Worm (Caenorhabditis elegans): ENCODE data around the gene Y39G8B.7.

Y39G8B.7 gene

ce11 chrII:13954077-13954476 is 40.8 kb downstream of the Y39G8B.7 start (continued):
- TF ChIP-seq swsn-7 (tag; optimal IDR thresholded peaks at IDR 0.05), result no peak
- TF ChIP-seq fkh-8 (tag; optimal IDR thresholded peaks at IDR 0.05), result no peak
- TF ChIP-seq dpl-1 (GFP tag; optimal IDR thresholded peaks at IDR 0.05), result peak in 1 of 3 experiments; percentile 28
- no peak for TF ChIP-seq ceh-63 (GFP tag; optimal IDR thresholded peaks at IDR 0.05)
- TF ChIP-seq tlp-1 (tag; optimal IDR thresholded peaks at IDR 0.05), result no peak
- no peak for TF ChIP-seq pqm-1 (tag; optimal IDR thresholded peaks at IDR 0.05)

ce11 chrII:13951986-13952385 is 42.8 kb downstream of the Y39G8B.7 start:
- TF ChIP-seq pqm-1 (tag; optimal IDR thresholded peaks at IDR 0.05) (no peak), nhr-12 (tag; optimal IDR thresholded peaks at IDR 0.05) (no peak), blmp-1 (tag; optimal IDR thresholded peaks at IDR 0.05) (no peak)

ce11 chrII:13949290-13949689 is 45.5 kb downstream of the Y39G8B.7 start, which contains the start of gene sre-44:
Gene sre-44 (plus strand): TSS chrII:13949590.
- TF ChIP-seq egl-27 (tag; optimal IDR thresholded peaks at IDR 0.05) (no peak), nhr-85 (tag) (peak; percentile 20), elt-2 (tag; optimal IDR thresholded peaks at IDR 0.05) (peak; percentile 26)

ce11 chrII:13945527-13945926 is 49.3 kb downstream of the Y39G8B.7 start:
- TF ChIP-seq nhr-28 (tag; optimal IDR thresholded peaks at IDR 0.05), result no peak
- peak; percentile 44 for TF ChIP-seq elt-2 (tag; optimal IDR thresholded peaks at IDR 0.05)

Measured in whole organism, L1 larva.